Fruit fly (Drosophila melanogaster): ENCODE data around the gene amd.

The amd gene

dm6 chr2L:19133465-19134365, 23.8 kb downstream of the amd start, which contains the start of gene brat (continued):
- peak; percentile 72 for TF ChIP-seq Dref (GFP tag; IDR thresholded peaks at IDR 0.05)
- no peak for TF ChIP-seq grn (GFP tag; optimal IDR thresholded peaks at IDR 0.05)
- no peak for TF ChIP-seq CG6175 (GFP tag; IDR thresholded peaks at IDR 0.05)
- no peak for TF ChIP-seq ken (GFP tag; IDR thresholded peaks at IDR 0.05)
- TF ChIP-seq CG14050 (GFP tag; IDR thresholded peaks at IDR 0.05) = no peak
- peak; percentile 29; the same call in 1 of the 2 replicates for TF ChIP-seq NFAT (GFP tag; IDR thresholded peaks at IDR 0.05)
- peak; percentile 8 for TF ChIP-seq NK7.1 (GFP tag; optimal IDR thresholded peaks at IDR 0.05)
- peak; percentile 45; the same call in 1 of the 2 replicates for TF ChIP-seq Ptx1 (GFP tag; IDR thresholded peaks at IDR 0.05)
- TF ChIP-seq Neu2 (GFP tag; optimal IDR thresholded peaks at IDR 0.05; ENCODE audit: borderline replicate concordance) = peak; percentile 6
- no peak for TF ChIP-seq CG13296 (GFP tag; optimal IDR thresholded peaks at IDR 0.05)
- TF ChIP-seq Dip2 (GFP tag; IDR thresholded peaks at IDR 0.05) = no peak
- peak; percentile 41 for TF ChIP-seq CG10654 (GFP tag; optimal IDR thresholded peaks at IDR 0.05)
- peak; percentile 78 for TF ChIP-seq CG16863 (GFP tag; optimal IDR thresholded peaks at IDR 0.05)
- TF ChIP-seq CG3281 (GFP tag; optimal IDR thresholded peaks at IDR 0.05) = peak; percentile 38
- no peak for TF ChIP-seq h (optimal IDR thresholded peaks at IDR 0.05)
- TF ChIP-seq sc (optimal IDR thresholded peaks at IDR 0.05) = no peak
- no peak for TF ChIP-seq sc (GFP tag; optimal IDR thresholded peaks at IDR 0.05)
- TF ChIP-seq Jarid2 (GFP tag; optimal IDR thresholded peaks at IDR 0.05) = no peak
- TF ChIP-seq CG17361 (GFP tag; IDR thresholded peaks at IDR 0.05) = peak; percentile 66
- TF ChIP-seq oc (tag; optimal IDR thresholded peaks at IDR 0.05) = peak; percentile 17
- peak; percentile 26 for TF ChIP-seq ERR (GFP tag; optimal IDR thresholded peaks at IDR 0.05)
- TF ChIP-seq CG17385 (GFP tag; optimal IDR thresholded peaks at IDR 0.05) = peak; percentile 84
- TF ChIP-seq CG6854 (GFP tag; optimal IDR thresholded peaks at IDR 0.05) = no peak
- TF ChIP-seq Dll (GFP tag; IDR thresholded peaks at IDR 0.05; ENCODE audit: partially characterized antibody) = peak; percentile 96
- TF ChIP-seq nom (GFP tag; optimal IDR thresholded peaks at IDR 0.05) = no peak
- peak; percentile 62 for TF ChIP-seq Myb (GFP tag; optimal IDR thresholded peaks at IDR 0.05)
- TF ChIP-seq br (optimal IDR thresholded peaks at IDR 0.05) = no peak
- TF ChIP-seq crol (GFP tag; IDR thresholded peaks at IDR 0.05) = no peak
- peak; percentile 62 for TF ChIP-seq shn (GFP tag; optimal IDR thresholded peaks at IDR 0.05)
- no peak for TF ChIP-seq kay (GFP tag; optimal IDR thresholded peaks at IDR 0.05)
- TF ChIP-seq dysf (GFP tag; IDR thresholded peaks at IDR 0.05) = peak; percentile 56; the same call in 1 of the 3 replicates
- TF ChIP-seq Oaz (GFP tag; IDR thresholded peaks at IDR 0.05) = no peak
- TF ChIP-seq Ets65A (GFP tag) = peak; percentile 79
- TF ChIP-seq CG18011 (GFP tag; optimal IDR thresholded peaks at IDR 0.05) = peak; percentile 43
- TF ChIP-seq bigmax (GFP tag; optimal IDR thresholded peaks at IDR 0.05) = no peak
- peak; percentile 16; the same call in 1 of the 2 replicates for TF ChIP-seq vvl (GFP tag; IDR thresholded peaks at IDR 0.05)
- peak; percentile 46 for TF ChIP-seq CG17186 (GFP tag; optimal IDR thresholded peaks at IDR 0.05)
- no peak for TF ChIP-seq CG8388 (GFP tag; optimal IDR thresholded peaks at IDR 0.05)
- TF ChIP-seq bsh (GFP tag; optimal IDR thresholded peaks at IDR 0.05) = peak in 1 of 2 experiments; percentile 6
- TF ChIP-seq CG18476 (GFP tag; optimal IDR thresholded peaks at IDR 0.05) = peak; percentile 5
- peak; percentile 25; the same call in 1 of the 2 replicates for TF ChIP-seq peb (GFP tag; IDR thresholded peaks at IDR 0.05)
- TF ChIP-seq CG17802 (tag; optimal IDR thresholded peaks at IDR 0.05) = peak; percentile 51
- no peak for TF ChIP-seq gce (GFP tag; IDR thresholded peaks at IDR 0.05)
- peak; percentile 84 for TF ChIP-seq Doc3 (GFP tag; IDR thresholded peaks at IDR 0.05; ENCODE audit: partially characterized antibody)
- TF ChIP-seq seq (GFP tag; IDR thresholded peaks at IDR 0.05) = peak; percentile 15; the same call in 1 of the 2 replicates
- no peak; the same call in 1 of the 2 replicates for TF ChIP-seq CG6689 (GFP tag; IDR thresholded peaks at IDR 0.05)
- no peak for TF ChIP-seq GATAe (GFP tag; conservative IDR thresholded peaks at IDR 0.05)
- 0 out of 3 replicates have a peak, but pooled peaks have one; percentile 56 for TF ChIP-seq CG34422 (GFP tag; IDR thresholded peaks at IDR 0.05)
- no peak for TF ChIP-seq run (tag; optimal IDR thresholded peaks at IDR 0.05)
- no peak for TF ChIP-seq gcm (GFP tag; optimal IDR thresholded peaks at IDR 0.05)
